Worm (Caenorhabditis elegans) whole organism, L2 larva: ENCODE measurements around the gene srgp-1.

Experiments
- egl-27 ChIP-seq: sonication (generic microtip); optimal IDR thresholded peaks from 3 replicates; lab custom pipeline; 2017; ENCODE audit warnings: missing biosample characterization, missing genetic modification reagents, missing genetic modification characterization
- nhr-11 ChIP-seq: fragments of 150-350 bp; optimal IDR thresholded peaks from 2 replicates; lab custom pipeline; 2014; ENCODE audit warnings: missing biosample characterization, missing genetic modification characterization
- nhr-12 ChIP-seq: fragments of 150-350 bp; optimal IDR thresholded peaks from 2 replicates; lab custom pipeline; 2014; ENCODE audit warnings: missing biosample characterization, missing genetic modification characterization
- sem-4 ChIP-seq: fragments of 150-350 bp; optimal IDR thresholded peaks from 2 replicates; lab custom pipeline; 2014; ENCODE audit warnings: missing biosample characterization, missing genetic modification reagents, missing genetic modification characterization
- skn-1 ChIP-seq: sonication (generic microtip); optimal IDR thresholded peaks from 2 replicates; lab custom pipeline; 2017; ENCODE audit warnings: missing biosample characterization, missing genetic modification characterization
- unc-55 ChIP-seq: fragments of 150-350 bp; sonication (generic microtip); optimal IDR thresholded peaks from 3 replicates; lab custom pipeline; 2014; ENCODE audit warnings: missing biosample characterization, missing genetic modification reagents, missing genetic modification characterization
- unc-62 ChIP-seq: fragments of 150-350 bp; optimal IDR thresholded peaks from 2 replicates; lab custom pipeline; 2014; ENCODE audit warnings: missing biosample characterization, missing genetic modification reagents, missing genetic modification characterization
- ztf-4 ChIP-seq: fragments of 150-350 bp; optimal IDR thresholded peaks from 2 replicates; lab custom pipeline; 2014; ENCODE audit warnings: missing biosample characterization, missing genetic modification characterization

- TF ChIP-seq sem-4 (tag; lab: Kevin White, UChicago) = peak; percentile 78
- no peak for TF ChIP-seq nhr-12 (tag; lab: Kevin White, UChicago)
- no peak for TF ChIP-seq unc-62 (GFP tag; lab: Kevin White, UChicago)
- peak; percentile 78 for TF ChIP-seq ztf-4 (tag; lab: Kevin White, UChicago)
- peak; percentile 82 for TF ChIP-seq unc-55 (GFP tag; lab: Kevin White, UChicago)
- TF ChIP-seq skn-1 (tag; lab: Kevin White, UChicago) = no peak
- no peak for TF ChIP-seq nhr-11 (tag; lab: Kevin White, UChicago)
- TF ChIP-seq egl-27 (tag; lab: Kevin White, UChicago) = peak; percentile 65
Measured at ce11 chrIV:11522225-11522952, 47.9 kb upstream of the srgp-1 start.
